Fruit fly (Drosophila melanogaster) whole organism, embryonic: ENCODE measurements around the gene cindr.

Experiments
- CG11398 ChIP-seq: fragments of 200-800 bp; sonication (Bioruptor generic); optimal IDR thresholded peaks from 2 replicates; lab custom pipeline; 2016; ENCODE audit warnings: missing biosample characterization, missing genetic modification characterization
- CG11696 ChIP-seq: fragments of 200-800 bp; sonication (Bioruptor generic); IDR thresholded peaks from 2 replicates; pipeline ENCODE4 v1.3.6; 2022; ENCODE audit warnings: missing biosample characterization, missing genetic modification characterization
- CG12299 ChIP-seq: fragments of 200-800 bp; sonication (Bioruptor generic); optimal IDR thresholded peaks from 2 replicates; lab custom pipeline; 2018; ENCODE audit warnings: missing biosample characterization, mild to moderate bottlenecking, missing genetic modification characterization
- CG1233 ChIP-seq: fragments of 200-800 bp; sonication (Bioruptor generic); optimal IDR thresholded peaks from 4 replicates; lab custom pipeline; 2018; ENCODE audit warnings: missing biosample characterization, mild to moderate bottlenecking, missing genetic modification characterization
- CG12942 ChIP-seq: fragments of 200-800 bp; sonication (Bioruptor generic); optimal IDR thresholded peaks from 3 replicates; lab custom pipeline; 2016; ENCODE audit warnings: missing biosample characterization, missing genetic modification characterization
- CG13424 ChIP-seq: fragments of 200-800 bp; sonication (Bioruptor generic); optimal IDR thresholded peaks from 2 replicates; lab custom pipeline; 2019; ENCODE audit warnings: missing biosample characterization, mild to moderate bottlenecking, missing genetic modification characterization, moderate library complexity
- CG15696 ChIP-seq: fragments of 200-800 bp; sonication (Bioruptor generic); optimal IDR thresholded peaks from 2 replicates; lab custom pipeline; 2019; ENCODE audit warnings: missing biosample characterization, mild to moderate bottlenecking, missing genetic modification characterization, moderate library complexity
- CG17802 ChIP-seq: fragments of 200-800 bp; sonication (Bioruptor generic); optimal IDR thresholded peaks from 2 replicates; lab custom pipeline; 2018; ENCODE audit warnings: missing biosample characterization, mild to moderate bottlenecking, missing genetic modification characterization, moderate library complexity
- CG17912 ChIP-seq: fragments of 200-800 bp; sonication (Bioruptor generic); optimal IDR thresholded peaks from 2 replicates; lab custom pipeline; 2018; ENCODE audit warnings: missing biosample characterization, mild to moderate bottlenecking, missing genetic modification characterization
- CG31365 ChIP-seq: fragments of 200-800 bp; sonication (Bioruptor generic); optimal IDR thresholded peaks from 2 replicates; lab custom pipeline; 2018; ENCODE audit warnings: missing biosample characterization, mild to moderate bottlenecking, missing genetic modification characterization
- CG32532 ChIP-seq: fragments of 200-800 bp; sonication (Bioruptor generic); IDR thresholded peaks from 2 replicates; pipeline ENCODE4 v1.3.6; 2022; ENCODE audit warnings: missing biosample characterization, missing genetic modification characterization
- CG42726 ChIP-seq: fragments of 200-800 bp; sonication (Bioruptor generic); IDR thresholded peaks from 2 replicates; pipeline ENCODE4 v1.3.6; 2022; ENCODE audit warnings: missing biosample characterization, missing genetic modification characterization; ENCODE audit not compliant: partially characterized antibody
- CG4328 ChIP-seq: fragments of 200-800 bp; sonication (Bioruptor generic); optimal IDR thresholded peaks from 3 replicates; lab custom pipeline; 2017; ENCODE audit warnings: missing biosample characterization, missing genetic modification reagents, missing genetic modification characterization
- CG4424 ChIP-seq: fragments of 200-800 bp; sonication (Bioruptor generic); optimal IDR thresholded peaks from 3 replicates; lab custom pipeline; 2016; ENCODE audit warnings: missing biosample characterization, missing genetic modification characterization
- CG6683 ChIP-seq: fragments of 200-800 bp; sonication (Bioruptor generic); optimal IDR thresholded peaks from 2 replicates; lab custom pipeline; 2017; ENCODE audit warnings: missing biosample characterization, mild to moderate bottlenecking, missing genetic modification characterization, missing genetic modification reagents
- CG6813 ChIP-seq: fragments of 200-800 bp; sonication (Bioruptor generic); optimal IDR thresholded peaks from 2 replicates; lab custom pipeline; 2017; ENCODE audit warnings: missing biosample characterization, missing genetic modification characterization, mild to moderate bottlenecking, moderate library complexity, missing genetic modification reagents
- CG7357 ChIP-seq: fragments of 200-800 bp; sonication (Bioruptor generic); IDR thresholded peaks from 3 replicates; pipeline ENCODE4 v1.3.6; 2022; ENCODE audit warnings: missing biosample characterization, missing genetic modification characterization
- CG9215 ChIP-seq: fragments of 200-800 bp; sonication (Bioruptor generic); IDR thresholded peaks from 2 replicates; pipeline ENCODE4 v1.3.6; 2022; ENCODE audit warnings: missing biosample characterization, missing genetic modification characterization
- Chrac-16 ChIP-seq: fragments of 200-800 bp; sonication (Bioruptor generic); optimal IDR thresholded peaks from 3 replicates; lab custom pipeline; 2016; ENCODE audit warnings: missing biosample characterization, missing genetic modification characterization
- CrebB ChIP-seq: fragments of 200-800 bp; sonication (Bioruptor generic); optimal IDR thresholded peaks from 3 replicates; lab custom pipeline; 2018; ENCODE audit warnings: missing biosample characterization, mild to moderate bottlenecking, missing genetic modification characterization
- D19B ChIP-seq: fragments of 200-800 bp; sonication (Bioruptor generic); optimal IDR thresholded peaks from 2 replicates; lab custom pipeline; 2017; ENCODE audit warnings: missing biosample characterization, mild to moderate bottlenecking, missing genetic modification characterization
- H15 ChIP-seq: fragments of 200-800 bp; sonication (Bioruptor generic); IDR thresholded peaks from 3 replicates; pipeline ENCODE4 v1.3.6; 2022; ENCODE audit warnings: missing biosample characterization, missing genetic modification characterization
- HHEX ChIP-seq: fragments of 200-800 bp; sonication (Bioruptor generic); optimal IDR thresholded peaks from 3 replicates; lab custom pipeline; 2017; ENCODE audit warnings: missing biosample characterization, mild to moderate bottlenecking, missing genetic modification characterization, missing genetic modification reagents
- Hmx ChIP-seq: fragments of 200-800 bp; sonication (Bioruptor generic); optimal IDR thresholded peaks from 2 replicates; lab custom pipeline; 2016; ENCODE audit warnings: missing biosample characterization, missing genetic modification characterization
- Kr ChIP-seq: fragments of 200-800 bp; sonication (Bioruptor generic); optimal IDR thresholded peaks from 2 replicates; lab custom pipeline; 2017; ENCODE audit warnings: missing biosample characterization, mild to moderate bottlenecking, missing genetic modification characterization
- MBD-R2 ChIP-seq: fragments of 200-800 bp; sonication (Bioruptor generic); IDR thresholded peaks from 2 replicates; pipeline ENCODE4 v1.3.6; 2022; ENCODE audit warnings: missing biosample characterization, missing genetic modification characterization
- Meics ChIP-seq: fragments of 200-800 bp; sonication (Bioruptor generic); optimal IDR thresholded peaks from 2 replicates; lab custom pipeline; 2017; ENCODE audit warnings: missing biosample characterization, mild to moderate bottlenecking, missing genetic modification characterization
- NK7.1 ChIP-seq: fragments of 200-800 bp; sonication (Bioruptor generic); optimal IDR thresholded peaks from 3 replicates; lab custom pipeline; 2016; ENCODE audit warnings: missing biosample characterization, missing genetic modification characterization
- YL-1 ChIP-seq: fragments of 200-800 bp; sonication (Bioruptor generic); optimal IDR thresholded peaks from 3 replicates; lab custom pipeline; 2017; ENCODE audit warnings: missing biosample characterization, mild to moderate bottlenecking, missing genetic modification characterization
- amos ChIP-seq: fragments of 200-800 bp; sonication (Bioruptor generic); IDR thresholded peaks from 2 replicates; pipeline ENCODE4 v1.3.6; 2022; ENCODE audit warnings: missing biosample characterization, missing genetic modification characterization; ENCODE audit not compliant: partially characterized antibody
- bab2 ChIP-seq: fragments of 200-800 bp; sonication (Bioruptor generic); optimal IDR thresholded peaks from 2 replicates; lab custom pipeline; 2016; ENCODE audit warnings: missing biosample characterization, missing genetic modification characterization
- bsh ChIP-seq, 2 experiments: fragments of 200-800 bp; sonication (Bioruptor generic); optimal IDR thresholded peaks; 2 replicates each; lab custom pipeline; 2017 to 2018; ENCODE audit warnings: mild to moderate bottlenecking in 2 of 2, missing biosample characterization in 2 of 2, missing genetic modification characterization in 2 of 2, moderate library complexity in 1 of 2
- cg ChIP-seq: fragments of 200-800 bp; sonication (Bioruptor generic); optimal IDR thresholded peaks from 3 replicates; lab custom pipeline; 2019; ENCODE audit warnings: missing biosample characterization, mild to moderate bottlenecking, missing genetic modification characterization, moderate library complexity
- chinmo ChIP-seq: fragments of 200-800 bp; sonication (Bioruptor generic); IDR thresholded peaks from 4 replicates; pipeline ENCODE4 v1.3.6; 2022; ENCODE audit warnings: missing biosample characterization, missing genetic modification characterization; ENCODE audit not compliant: partially characterized antibody
- corto ChIP-seq: fragments of 200-800 bp; sonication (Bioruptor generic); optimal IDR thresholded peaks from 2 replicates; lab custom pipeline; 2016; ENCODE audit warnings: missing biosample characterization, mild to moderate bottlenecking, missing genetic modification characterization, moderate library complexity
- crol ChIP-seq: fragments of 200-800 bp; sonication (Bioruptor generic); IDR thresholded peaks from 2 replicates; pipeline ENCODE4 v1.3.6; 2022; ENCODE audit warnings: missing biosample characterization, missing genetic modification characterization
- dati ChIP-seq: fragments of 200-800 bp; sonication (Bioruptor generic); IDR thresholded peaks from 2 replicates; pipeline ENCODE4 v1.3.6; 2022; ENCODE audit warnings: missing biosample characterization, missing genetic modification characterization
- dimm ChIP-seq: fragments of 200-800 bp; sonication (Bioruptor generic); IDR thresholded peaks from 2 replicates; pipeline ENCODE4 v1.3.6; 2022; ENCODE audit warnings: missing biosample characterization, missing genetic modification characterization
- emc ChIP-seq: fragments of 200-800 bp; sonication (Bioruptor generic); optimal IDR thresholded peaks from 2 replicates; lab custom pipeline; 2016; ENCODE audit warnings: missing biosample characterization, missing genetic modification characterization
- fd102C ChIP-seq: fragments of 200-800 bp; sonication (Bioruptor generic); optimal IDR thresholded peaks from 2 replicates; lab custom pipeline; 2018; ENCODE audit warnings: missing biosample characterization, mild to moderate bottlenecking, missing genetic modification characterization, moderate library complexity
- fd3F ChIP-seq: fragments of 200-800 bp; sonication (Bioruptor generic); optimal IDR thresholded peaks from 2 replicates; lab custom pipeline; 2018; ENCODE audit warnings: missing biosample characterization, mild to moderate bottlenecking, missing genetic modification characterization, moderate library complexity
- h ChIP-seq: fragments of >200 bp; optimal IDR thresholded peaks from 2 replicates; lab custom pipeline; 2017
- her ChIP-seq: fragments of 200-800 bp; sonication (Bioruptor generic); optimal IDR thresholded peaks from 2 replicates; lab custom pipeline; 2016; ENCODE audit warnings: missing biosample characterization, missing genetic modification characterization
- ken ChIP-seq: fragments of 200-800 bp; sonication (Bioruptor generic); IDR thresholded peaks from 3 replicates; pipeline ENCODE4 v1.3.6; 2022; ENCODE audit warnings: missing biosample characterization, missing genetic modification characterization
- kni ChIP-seq: fragments of 200-800 bp; sonication (Bioruptor generic); optimal IDR thresholded peaks from 3 replicates; lab custom pipeline; 2017; ENCODE audit warnings: mild to moderate bottlenecking, missing biosample characterization, missing genetic modification reagents, missing genetic modification characterization
- pb ChIP-seq: fragments of 200-800 bp; sonication (Bioruptor generic); optimal IDR thresholded peaks from 3 replicates; lab custom pipeline; 2016; ENCODE audit warnings: missing biosample characterization, missing genetic modification characterization
- pnt ChIP-seq: fragments of 200-800 bp; sonication (Bioruptor generic); optimal IDR thresholded peaks from 3 replicates; lab custom pipeline; 2016; ENCODE audit warnings: missing biosample characterization, missing genetic modification characterization
- scrt ChIP-seq: fragments of 200-800 bp; sonication (Bioruptor generic); optimal IDR thresholded peaks from 2 replicates; lab custom pipeline; 2018; ENCODE audit warnings: missing biosample characterization, mild to moderate bottlenecking, missing genetic modification characterization, moderate library complexity
- tin ChIP-seq: fragments of 200-800 bp; sonication (Bioruptor generic); optimal IDR thresholded peaks from 3 replicates; lab custom pipeline; 2016; ENCODE audit warnings: missing biosample characterization, missing genetic modification characterization
- tup ChIP-seq: fragments of 200-800 bp; sonication (Bioruptor generic); optimal IDR thresholded peaks from 2 replicates; lab custom pipeline; 2016; ENCODE audit warnings: missing biosample characterization, mild to moderate bottlenecking, missing genetic modification characterization, moderate library complexity
- zen2 ChIP-seq: fragments of 200-800 bp; sonication (Bioruptor generic); IDR thresholded peaks from 3 replicates; pipeline ENCODE4 v1.3.6; 2022; ENCODE audit warnings: missing biosample characterization, missing genetic modification characterization; ENCODE audit not compliant: partially characterized antibody

cindr gene

dm6 chr3R:30796715-30797114 is 11.7 kb upstream of the cindr start (continued):
- TF ChIP-seq Chrac-16 (GFP tag; lab: Kevin White, UChicago) (peak; percentile 58), h (lab: Kevin White, UChicago) (no peak), CG31365 (tag; lab: Kevin White, UChicago) (peak; percentile 4), CG15696 (tag; lab: Kevin White, UChicago) (peak; percentile 17), CG12942 (GFP tag; lab: Kevin White, UChicago) (peak; percentile 36), H15 (GFP tag; lab: Robert Waterston, UW) (peak; percentile 73), chinmo (GFP tag; lab: Robert Waterston, UW) (no peak), dati (GFP tag; lab: Robert Waterston, UW) (no peak), CG7357 (GFP tag; lab: Robert Waterston, UW) (peak; percentile 63; the same call in 2 of the 3 replicates), emc (GFP tag; lab: Kevin White, UChicago) (peak; percentile 36), CG11696 (no peak; the same call in 1 of the 2 replicates), dimm (peak; percentile 52), CG4424 (no peak), tin (GFP tag; lab: Kevin White, UChicago) (peak; percentile 35), fd3F (peak; percentile 49), HHEX (peak; percentile 26), CrebB (tag; lab: Kevin White, UChicago) (peak; percentile 16), D19B (GFP tag; lab: Kevin White, UChicago) (no peak), crol (GFP tag; lab: Robert Waterston, UW) (peak; percentile 30; the same call in 1 of the 2 replicates), CG4328 (GFP tag; lab: Kevin White, UChicago) (no peak), NK7.1 (GFP tag; lab: Kevin White, UChicago) (no peak), CG9215 (GFP tag; lab: Robert Waterston, UW) (peak; percentile 65), CG6683 (no peak), CG12299 (peak; percentile 35), zen2 (GFP tag; lab: Robert Waterston, UW) (no peak), MBD-R2 (peak; percentile 48; the same call in 1 of the 2 replicates), kni (GFP tag; lab: Kevin White, UChicago) (no peak), YL-1 (GFP tag; lab: Kevin White, UChicago) (no peak), pnt (GFP tag; lab: Kevin White, UChicago) (peak; percentile 42), fd102C (GFP tag; lab: Kevin White, UChicago) (no peak), scrt (no peak), Meics (GFP tag; lab: Kevin White, UChicago) (peak; percentile 25), CG1233 (GFP tag; lab: Kevin White, UChicago) (peak; percentile 24), CG32532 (GFP tag; lab: Robert Waterston, UW) (peak; percentile 81), CG11398 (GFP tag; lab: Kevin White, UChicago) (peak; percentile 24), cg (GFP tag; lab: Kevin White, UChicago) (no peak), CG42726 (GFP tag; lab: Robert Waterston, UW) (no peak), bab2 (peak; percentile 40), CG17802 (tag; lab: Kevin White, UChicago) (no peak), her (GFP tag; lab: Kevin White, UChicago) (peak; percentile 62), bsh (GFP tag; optimal IDR thresholded peaks at IDR 0.05; lab: Kevin White, UChicago) (peak in 1 of 2 experiments; percentile 65), CG13424 (peak; percentile 51), amos (GFP tag; lab: Robert Waterston, UW) (no peak), corto (no peak), tup (GFP tag; lab: Kevin White, UChicago) (no peak), ken (GFP tag; lab: Robert Waterston, UW) (peak; percentile 71; the same call in 2 of the 3 replicates), pb (GFP tag; lab: Kevin White, UChicago) (no peak), Kr (GFP tag; lab: Kevin White, UChicago) (no peak), Hmx (GFP tag; lab: Kevin White, UChicago) (no peak), CG6813 (GFP tag; lab: Kevin White, UChicago) (no peak), CG17912 (no peak)
